Fruit fly (Drosophila melanogaster): ENCODE data around the gene CG12590.

Gene CG12590

DNA sequence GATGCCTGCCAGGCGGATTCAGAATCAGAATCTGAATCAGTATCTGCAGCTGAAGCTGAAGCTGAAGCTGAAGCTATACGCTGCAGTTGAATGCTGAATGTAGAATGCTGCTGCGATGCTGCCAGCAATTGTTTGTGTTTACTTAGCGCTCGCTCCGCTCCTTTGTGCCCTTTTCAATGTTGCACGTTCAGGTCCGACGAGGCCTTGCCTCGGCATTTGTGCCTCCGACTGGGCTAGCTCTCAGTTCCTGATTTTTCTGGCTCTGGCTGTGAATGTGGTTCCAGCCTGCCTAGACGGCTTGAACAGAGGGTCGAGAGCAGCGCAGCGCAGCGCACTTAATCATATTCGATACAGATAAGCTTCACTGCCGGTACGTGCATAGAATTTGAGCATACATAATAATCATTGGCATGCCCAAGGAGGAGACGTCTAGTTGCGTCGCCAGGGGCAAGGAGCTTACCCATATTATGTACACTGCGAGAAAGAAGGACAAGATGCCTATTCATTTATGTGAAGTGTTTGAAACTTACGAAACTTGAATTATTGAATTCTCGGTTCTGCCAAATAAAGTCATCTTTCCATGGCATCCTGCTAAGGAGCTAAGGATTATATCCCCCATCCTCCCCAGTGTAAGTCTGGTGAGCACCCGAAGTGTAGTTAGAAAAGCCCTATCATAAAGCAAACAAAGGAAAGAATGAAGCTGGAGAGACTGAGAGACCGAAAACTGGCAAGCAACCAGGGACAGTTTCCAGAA lies 38.8 kb upstream of the CG12590 start (continued):
- TF ChIP-seq CG9139 (GFP tag; optimal IDR thresholded peaks at IDR 0.05): peak; percentile 42
- TF ChIP-seq Blimp-1 (GFP tag; optimal IDR thresholded peaks at IDR 0.05): no peak
- peak; percentile 58 for TF ChIP-seq CG15336 (GFP tag; IDR thresholded peaks at IDR 0.05)
- peak; percentile 85 for TF ChIP-seq CG3032 (tag; optimal IDR thresholded peaks at IDR 0.05)
- peak; percentile 32 for TF ChIP-seq CG34406 (GFP tag; optimal IDR thresholded peaks at IDR 0.05)
- TF ChIP-seq spab (GFP tag; optimal IDR thresholded peaks at IDR 0.05): peak; percentile 75
- TF ChIP-seq CG6163 (GFP tag; IDR thresholded peaks at IDR 0.05): peak; percentile 85
- TF ChIP-seq esn (GFP tag; optimal IDR thresholded peaks at IDR 0.05): peak; percentile 36
- peak; percentile 77 for TF ChIP-seq CG6808 (GFP tag; optimal IDR thresholded peaks at IDR 0.05)
- peak; percentile 73 for TF ChIP-seq CG8119 (GFP tag; IDR thresholded peaks at IDR 0.05)
- peak; percentile 21 for TF ChIP-seq lz (GFP tag; optimal IDR thresholded peaks at IDR 0.05)
- peak; percentile 15 for TF ChIP-seq topi (GFP tag; optimal IDR thresholded peaks at IDR 0.05)
- peak; percentile 71 for TF ChIP-seq acj6 (GFP tag; optimal IDR thresholded peaks at IDR 0.05)
- TF ChIP-seq CG3919 (GFP tag; optimal IDR thresholded peaks at IDR 0.05): peak; percentile 85
- no peak for TF ChIP-seq Sox15 (GFP tag; optimal IDR thresholded peaks at IDR 0.05)
- TF ChIP-seq CG7368 (GFP tag; optimal IDR thresholded peaks at IDR 0.05): peak; percentile 45
- TF ChIP-seq CG10669 (GFP tag; optimal IDR thresholded peaks at IDR 0.05): peak; percentile 81
- peak; percentile 16 for TF ChIP-seq cyc (GFP tag; optimal IDR thresholded peaks at IDR 0.05)
- TF ChIP-seq Sox14 (GFP tag; optimal IDR thresholded peaks at IDR 0.05): peak; percentile 89
- TF ChIP-seq CG8319 (GFP tag; optimal IDR thresholded peaks at IDR 0.05): peak; percentile 1
- peak; percentile 76 for TF ChIP-seq CG16779 (tag; optimal IDR thresholded peaks at IDR 0.05)
- TF ChIP-seq CG11902 (GFP tag; optimal IDR thresholded peaks at IDR 0.05): no peak
- TF ChIP-seq CG31627 (GFP tag; optimal IDR thresholded peaks at IDR 0.05): no peak
- peak; percentile 25 for TF ChIP-seq dac (GFP tag; optimal IDR thresholded peaks at IDR 0.05)
- TF ChIP-seq pdm3 (GFP tag; optimal IDR thresholded peaks at IDR 0.05): peak; percentile 62
- peak; percentile 52 for TF ChIP-seq CG11762 (GFP tag; optimal IDR thresholded peaks at IDR 0.05; ENCODE audit: insufficient read depth)
- TF ChIP-seq svp (GFP tag): peak; percentile 49

DNA sequence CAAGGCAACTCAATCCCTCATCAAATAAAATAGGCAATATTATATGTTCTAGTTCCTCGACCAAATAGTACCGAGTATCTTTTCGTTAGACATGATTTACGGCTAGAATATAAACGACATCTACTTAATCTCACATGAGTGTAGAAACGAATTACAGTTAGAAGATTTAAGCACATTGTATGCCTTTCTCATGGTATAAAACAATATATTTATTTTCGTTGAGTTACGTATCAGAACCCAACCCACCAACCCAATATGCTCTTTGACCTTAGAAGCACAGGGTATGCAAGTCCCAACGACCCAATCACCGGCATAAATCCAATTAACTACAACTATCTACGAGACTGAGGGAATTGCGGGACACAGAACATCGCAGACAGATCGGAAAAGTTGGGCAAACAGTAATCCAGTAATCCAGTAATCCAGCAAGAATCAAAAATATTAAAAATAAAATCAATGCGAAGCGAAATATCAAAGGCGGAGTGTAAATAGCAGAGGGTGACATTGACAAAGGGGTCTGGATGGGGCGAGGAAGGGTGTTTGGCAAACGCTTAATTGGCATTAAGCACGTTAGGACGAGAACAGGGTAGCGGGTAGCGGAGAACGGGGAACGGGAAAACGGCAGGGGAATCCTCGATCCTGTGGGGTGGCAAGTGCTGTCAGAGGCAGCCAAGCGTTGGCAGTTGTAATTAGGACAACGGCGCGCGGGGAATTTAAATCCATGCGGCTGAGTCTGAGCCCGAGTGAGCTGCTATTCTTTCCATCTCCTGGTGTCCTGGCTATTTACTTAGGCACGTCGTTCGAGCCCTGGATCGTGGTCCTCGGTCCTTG lies 36.9 kb upstream of the CG12590 start:
- TF ChIP-seq Eip93F (GFP tag; optimal IDR thresholded peaks at IDR 0.05): no peak

DNA sequence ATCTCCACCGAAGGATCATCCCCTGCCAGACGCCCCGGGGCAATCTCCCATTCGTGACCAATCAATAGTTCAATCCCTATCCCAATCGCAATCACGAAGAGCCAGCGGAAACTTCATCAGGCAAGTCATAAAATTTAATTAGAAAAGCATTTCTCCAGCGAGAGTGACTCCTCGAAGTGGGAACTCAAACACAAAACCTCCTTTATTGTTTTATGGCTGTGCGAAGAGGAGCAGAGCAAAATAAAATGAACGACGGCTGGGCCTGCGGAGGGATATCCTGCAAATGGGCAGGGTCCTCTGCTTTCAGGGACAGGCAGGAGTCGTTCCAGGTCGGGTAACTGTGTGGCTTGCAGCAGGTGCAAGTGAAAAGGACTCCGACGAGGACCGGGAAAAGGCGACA lies 34.5 kb upstream of the CG12590 start:
- TF ChIP-seq Eip78C (GFP tag) (peak; percentile 21), Ets96B (tag; optimal IDR thresholded peaks at IDR 0.05) (no peak)

DNA sequence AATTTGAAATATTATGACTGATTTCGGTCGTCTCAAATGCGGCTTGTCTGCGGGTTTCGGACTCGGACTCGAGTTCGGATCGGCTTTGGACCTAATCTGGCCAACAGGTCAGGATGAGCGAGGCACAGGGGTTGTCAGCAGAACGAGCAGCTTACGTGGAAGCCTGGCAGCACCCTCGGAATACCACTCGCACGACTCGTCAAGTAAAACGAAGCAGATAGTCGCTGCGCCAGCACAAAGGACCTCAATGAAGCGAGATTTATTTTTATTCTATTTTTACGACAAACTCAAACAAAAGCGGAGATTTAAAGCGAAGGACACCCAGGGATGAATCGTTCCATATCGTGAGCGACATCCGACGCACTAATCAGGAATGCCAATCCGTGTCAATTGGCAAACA lies 33.6 kb upstream of the CG12590 start:
- TF ChIP-seq CG6792 (GFP tag; optimal IDR thresholded peaks at IDR 0.05) (no peak), CG6276 (GFP tag; optimal IDR thresholded peaks at IDR 0.05) (no peak), CG11902 (GFP tag; optimal IDR thresholded peaks at IDR 0.05) (no peak), OdsH (GFP tag; optimal IDR thresholded peaks at IDR 0.05) (no peak), Hr39 (GFP tag; optimal IDR thresholded peaks at IDR 0.05) (no peak), Ets21C (GFP tag; optimal IDR thresholded peaks at IDR 0.05) (no peak), Met (GFP tag; optimal IDR thresholded peaks at IDR 0.05) (no peak), CG8319 (GFP tag; optimal IDR thresholded peaks at IDR 0.05) (no peak)

Data from whole organism, prepupa.